Fruit fly (Drosophila melanogaster): Measurements from ENCODE around the gene ppk10.

ppk10 gene

dm6 chr2L:10466865-10467270, 14.7 kb upstream of the ppk10 start (continued):
- TF ChIP-seq cg (GFP tag; optimal IDR thresholded peaks at IDR 0.05), result no peak
- TF ChIP-seq CG4424 (GFP tag; optimal IDR thresholded peaks at IDR 0.05), result peak; percentile 76
- TF ChIP-seq Vsx1 (GFP tag; optimal IDR thresholded peaks at IDR 0.05), result peak; percentile 6
- no peak for TF ChIP-seq YL-1 (GFP tag; optimal IDR thresholded peaks at IDR 0.05)
- peak; percentile 43 for TF ChIP-seq Jarid2 (GFP tag; optimal IDR thresholded peaks at IDR 0.05)
- TF ChIP-seq gro (GFP tag; optimal IDR thresholded peaks at IDR 0.05), result no peak
- 0 out of 2 replicates have a peak, but pooled peaks have one; percentile 46 for TF ChIP-seq wor (GFP tag; IDR thresholded peaks at IDR 0.05)
- peak; percentile 2 for TF ChIP-seq CG10147 (GFP tag; optimal IDR thresholded peaks at IDR 0.05)
- peak; percentile 58; the same call in 1 of the 2 replicates for TF ChIP-seq CG4404 (GFP tag; IDR thresholded peaks at IDR 0.05)
- TF ChIP-seq dpn (GFP tag; optimal IDR thresholded peaks at IDR 0.05), result peak; percentile 52 to 56
- peak; percentile 36 for TF ChIP-seq CG33213 (GFP tag; optimal IDR thresholded peaks at IDR 0.05)
- TF ChIP-seq wdn (GFP tag; IDR thresholded peaks at IDR 0.05), result no peak
- no peak for TF ChIP-seq aop (GFP tag; IDR thresholded peaks at IDR 0.05)
- no peak for TF ChIP-seq rib (GFP tag; IDR thresholded peaks at IDR 0.05)
- no peak for TF ChIP-seq CG9876 (GFP tag; optimal IDR thresholded peaks at IDR 0.05)
- peak; percentile 1 for TF ChIP-seq CG18764 (GFP tag; optimal IDR thresholded peaks at IDR 0.05)
- no peak for TF ChIP-seq CG34376 (GFP tag; optimal IDR thresholded peaks at IDR 0.05)
- TF ChIP-seq CG6689 (GFP tag; IDR thresholded peaks at IDR 0.05), result peak; percentile 84
- TF ChIP-seq cas (GFP tag; IDR thresholded peaks at IDR 0.05), result no peak
- TF ChIP-seq CG7963 (GFP tag; IDR thresholded peaks at IDR 0.05; ENCODE audit: partially characterized antibody), result no peak
- TF ChIP-seq CG31365 (tag; optimal IDR thresholded peaks at IDR 0.05), result no peak
- TF ChIP-seq Med (GFP tag), result peak; percentile 84
- TF ChIP-seq Oli (tag; optimal IDR thresholded peaks at IDR 0.05), result peak; percentile 76
- TF ChIP-seq CG11398 (GFP tag; optimal IDR thresholded peaks at IDR 0.05), result peak; percentile 21
- no peak for TF ChIP-seq hbn (GFP tag; IDR thresholded peaks at IDR 0.05; ENCODE audit: partially characterized antibody)
- TF ChIP-seq bigmax (GFP tag; optimal IDR thresholded peaks at IDR 0.05), result no peak
- TF ChIP-seq CG18476 (GFP tag; optimal IDR thresholded peaks at IDR 0.05), result peak; percentile 46
- peak; percentile 42 for TF ChIP-seq CG17385 (GFP tag; optimal IDR thresholded peaks at IDR 0.05)
- peak; percentile 87 for TF ChIP-seq CG17361 (GFP tag; IDR thresholded peaks at IDR 0.05)
- TF ChIP-seq Opbp (GFP tag; IDR thresholded peaks at IDR 0.05; ENCODE audit: partially characterized antibody), result no peak
- peak; percentile 70 for TF ChIP-seq tgo (GFP tag; IDR thresholded peaks at IDR 0.05)

dm6 chr2L:10458979-10459378, 6.8 kb upstream of the ppk10 start:
- peak; percentile 56 for TF ChIP-seq CG10979 (tag; optimal IDR thresholded peaks at IDR 0.05)
- peak; percentile 88 for TF ChIP-seq CG14965 (GFP tag; optimal IDR thresholded peaks at IDR 0.05; ENCODE audit: borderline replicate concordance)
- TF ChIP-seq CTCF (GFP tag; optimal IDR thresholded peaks at IDR 0.05), result peak; percentile 80
- no peak for TF ChIP-seq disco-r (GFP tag; optimal IDR thresholded peaks at IDR 0.05)
- TF ChIP-seq hbn (GFP tag; IDR thresholded peaks at IDR 0.05; ENCODE audit: partially characterized antibody), result no peak
- TF ChIP-seq Mes4 (GFP tag; optimal IDR thresholded peaks at IDR 0.05), result no peak

dm6 chr2L:10457191-10457899, 5.1 kb upstream of the ppk10 start, which contains the start of the genes LManI and LManII:
TSS of gene LManI (minus strand) at chr2L:10457241.
TSS of gene LManII (plus strand) at chr2L:10457658.
- TF ChIP-seq CG34376 (GFP tag; optimal IDR thresholded peaks at IDR 0.05) (peak; percentile 9), cad (GFP tag; optimal IDR thresholded peaks at IDR 0.05) (peak; percentile 16), C15 (GFP tag; IDR thresholded peaks at IDR 0.05) (no peak), CG9215 (GFP tag; IDR thresholded peaks at IDR 0.05) (no peak), CG17829 (tag; optimal IDR thresholded peaks at IDR 0.05) (peak; percentile 80), exex (tag; optimal IDR thresholded peaks at IDR 0.05) (peak; percentile 68), z (GFP tag; IDR thresholded peaks at IDR 0.05) (0 out of 3 replicates have a peak, but pooled peaks have one; percentile 54), CG12391 (tag; optimal IDR thresholded peaks at IDR 0.05) (no peak), cg (GFP tag; optimal IDR thresholded peaks at IDR 0.05) (peak; percentile 55), Deaf1 (tag; optimal IDR thresholded peaks at IDR 0.05) (no peak), Sry-β (GFP tag; optimal IDR thresholded peaks at IDR 0.05) (no peak), Stat92E (GFP tag; optimal IDR thresholded peaks at IDR 0.05) (peak in 1 of 3 experiments; percentile 19), Jarid2 (GFP tag; optimal IDR thresholded peaks at IDR 0.05) (peak; percentile 74), CG15479 (GFP tag; optimal IDR thresholded peaks at IDR 0.05) (peak; percentile 47)

Data from whole organism, embryonic.